Fruit fly (Drosophila melanogaster) whole organism, pupa: ENCODE measurements around the gene mRpS18A.

ENCODE experiments used
- CG12605 ChIP-seq: fragments of 200-800 bp; sonication (Bioruptor generic); IDR thresholded peaks from 2 replicates; pipeline ENCODE4 v1.3.6; 2022; ENCODE audit warnings: missing biosample characterization, missing genetic modification characterization
- CG17806 ChIP-seq: fragments of 200-800 bp; sonication (Bioruptor generic); optimal IDR thresholded peaks from 2 replicates; lab custom pipeline; 2018; ENCODE audit warnings: missing biosample characterization, mild to moderate bottlenecking, missing genetic modification characterization, moderate library complexity
- CG32121 ChIP-seq: fragments of 200-800 bp; sonication (Bioruptor generic); IDR thresholded peaks from 2 replicates; pipeline ENCODE4 v1.3.6; 2022; ENCODE audit warnings: missing biosample characterization, missing genetic modification characterization
- CG34367 ChIP-seq: fragments of 200-800 bp; sonication (Bioruptor generic); optimal IDR thresholded peaks from 2 replicates; lab custom pipeline; 2018; ENCODE audit warnings: missing biosample characterization, mild to moderate bottlenecking, missing genetic modification characterization
- CG8159 ChIP-seq: fragments of 200-800 bp; sonication (Bioruptor generic); optimal IDR thresholded peaks from 3 replicates; lab custom pipeline; 2018; ENCODE audit warnings: missing biosample characterization, mild to moderate bottlenecking, missing genetic modification characterization, moderate library complexity
- EcR ChIP-seq: fragments of 200-800 bp; sonication (Bioruptor generic); optimal IDR thresholded peaks from 3 replicates; lab custom pipeline; 2019; ENCODE audit warnings: missing biosample characterization, missing genetic modification characterization, mild to moderate bottlenecking, moderate library complexity, missing genetic modification reagents
- fd96Ca ChIP-seq: fragments of 200-800 bp; sonication (Bioruptor generic); IDR thresholded peaks from 3 replicates; pipeline ENCODE4 v1.3.6; 2022; ENCODE audit warnings: missing biosample characterization, missing genetic modification characterization

DNA sequence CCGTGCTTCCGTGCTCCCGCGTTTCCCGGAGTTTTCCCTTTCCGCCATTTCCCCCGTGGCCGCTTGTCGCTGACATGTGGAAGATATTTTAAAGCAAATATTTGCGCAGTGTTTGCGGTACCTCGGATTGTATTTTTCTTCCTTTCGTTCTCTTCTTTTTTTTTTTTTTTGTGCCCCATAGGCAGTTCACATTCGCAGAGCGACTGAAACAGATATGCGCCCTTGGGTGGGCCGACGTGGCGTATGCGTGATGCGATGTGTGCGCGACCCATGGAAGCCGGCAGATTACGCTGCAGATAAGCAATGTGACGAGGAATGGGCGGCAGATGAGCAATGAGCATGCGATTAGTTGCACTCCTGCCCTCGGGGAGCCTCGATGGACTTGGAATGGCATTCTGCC is 25.5 kb upstream of the mRpS18A start:
- TF ChIP-seq fd96Ca, result no peak
- no peak for TF ChIP-seq CG12605 (GFP tag; lab: Robert Waterston, UW)
- TF ChIP-seq CG32121 (GFP tag; lab: Robert Waterston, UW), result no peak
- TF ChIP-seq CG8159 (tag; lab: Kevin White, UChicago), result no peak
- no peak for TF ChIP-seq EcR
- TF ChIP-seq CG17806 (tag; lab: Kevin White, UChicago), result no peak
- no peak for TF ChIP-seq CG34367 (tag; lab: Kevin White, UChicago)
